Worm (Caenorhabditis elegans) whole organism, L4 larva: ENCODE measurements around the gene C09B8.4.

Experiments
- aha-1 ChIP-seq: fragments of 150-350 bp; peaks from one replicate; lab custom pipeline; 2014; ENCODE audit warnings: missing biosample characterization, missing genetic modification characterization
- ceh-20 ChIP-seq: fragments of 200-800 bp; sonication (Bioruptor generic); IDR thresholded peaks from 2 replicates; pipeline ENCODE4 v1.3.6; 2022; ENCODE audit warnings: missing genetic modification reagents, missing genetic modification characterization, missing compliant biosample characterization
- spr-1 ChIP-seq: sonication (generic microtip); optimal IDR thresholded peaks from 2 replicates; lab custom pipeline; 2016; ENCODE audit warnings: mild to moderate bottlenecking, missing genetic modification characterization, missing compliant biosample characterization

C09B8.4 gene

ce11 chrX:5972212-5972611 is 47.5 kb downstream of the C09B8.4 start:
- TF ChIP-seq ceh-20 (GFP tag; lab: Robert Waterston, UW) (peak; percentile 69; the same call in 1 of the 2 replicates), spr-1 (tag; lab: Kevin White, UChicago) (no peak), aha-1 (peak; percentile 55)
